Fruit fly (Drosophila melanogaster): ENCODE measurements around the gene scrt.

scrt gene

DNA sequence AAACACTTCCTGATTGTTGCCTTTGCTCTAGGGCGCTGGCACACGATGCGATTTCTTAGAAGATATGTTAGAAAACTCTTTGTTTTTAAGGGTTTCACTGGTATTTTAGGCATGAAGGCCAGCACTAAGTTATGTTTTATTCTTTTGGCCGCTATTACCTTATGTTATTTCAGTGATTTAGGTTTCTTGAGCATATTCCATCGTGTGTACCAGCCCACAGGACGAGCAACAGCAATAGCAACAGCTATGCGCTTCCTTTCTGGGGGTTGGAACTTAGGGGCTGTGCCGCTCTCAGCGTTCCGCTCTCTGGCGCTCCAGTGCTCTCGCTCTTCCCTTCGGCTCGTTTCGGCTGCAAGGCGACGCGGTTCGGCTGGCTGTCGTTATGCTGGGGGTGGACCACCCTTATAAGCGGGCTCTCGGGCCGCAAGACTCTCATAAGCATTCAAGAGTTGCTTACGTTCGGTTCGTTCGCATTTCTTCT is at the start of gene scrt:
Gene scrt, plus strand, starts transcription at position 431 of the 481 bp plus-strand sequence.
- no peak for TF ChIP-seq CG17801 (GFP tag; optimal IDR thresholded peaks at IDR 0.05; ENCODE audit: partially characterized antibody)

DNA sequence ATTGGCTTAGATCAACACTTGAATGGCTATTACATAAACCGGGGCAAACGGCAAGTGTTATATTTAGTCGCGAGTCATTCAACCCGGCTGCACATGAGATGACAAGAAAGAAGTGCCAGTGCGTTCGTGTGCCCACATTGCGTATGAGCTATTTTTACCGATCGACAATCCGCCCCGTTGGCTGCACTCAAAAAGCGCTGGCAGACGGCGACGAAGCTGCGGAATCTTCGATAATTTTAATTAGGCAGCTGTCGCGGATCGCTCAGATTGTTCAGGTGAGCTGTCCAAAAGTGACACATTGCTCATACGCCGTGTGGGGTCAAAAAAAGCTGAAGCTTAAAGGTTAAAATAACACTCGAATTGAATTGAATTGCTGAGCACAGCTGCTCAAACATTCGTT is 49.6 kb upstream of the scrt start:
- no peak for TF ChIP-seq CG17801 (GFP tag; optimal IDR thresholded peaks at IDR 0.05; ENCODE audit: partially characterized antibody)

DNA sequence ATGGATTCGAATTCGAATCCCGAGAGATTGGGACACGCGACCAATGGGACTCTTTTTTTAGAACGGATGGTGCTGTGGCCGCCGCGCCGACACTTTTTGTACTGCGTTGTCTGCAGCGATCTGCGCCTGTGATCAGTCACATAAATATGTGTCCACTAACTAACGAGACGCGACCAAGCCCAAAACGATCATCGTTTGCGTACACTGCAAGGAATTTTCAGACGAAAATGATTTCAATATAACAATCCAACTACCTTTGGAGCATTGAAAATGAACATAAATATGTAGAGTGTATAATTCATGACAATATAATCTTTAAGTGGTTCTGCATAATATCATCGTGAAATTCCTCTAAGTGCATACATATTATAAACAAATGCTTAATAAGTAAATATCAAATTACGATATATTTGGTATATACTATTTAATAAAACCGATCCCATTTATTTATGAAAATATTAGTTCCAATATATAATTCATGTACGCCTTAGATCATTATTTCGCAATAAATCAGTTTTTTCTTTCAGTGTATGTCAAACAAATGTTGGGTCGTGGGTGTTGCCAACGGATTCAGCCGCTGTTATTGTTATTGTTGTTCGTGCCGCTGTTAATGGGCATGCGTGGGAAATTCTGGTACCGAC is 48.0 kb upstream of the scrt start, which contains the start of gene Eip63F-1:
Gene Eip63F-1, minus strand, starts transcription at position 51 of the 641 bp plus-strand sequence.
- no peak for TF ChIP-seq CG17801 (GFP tag; optimal IDR thresholded peaks at IDR 0.05; ENCODE audit: partially characterized antibody)

DNA sequence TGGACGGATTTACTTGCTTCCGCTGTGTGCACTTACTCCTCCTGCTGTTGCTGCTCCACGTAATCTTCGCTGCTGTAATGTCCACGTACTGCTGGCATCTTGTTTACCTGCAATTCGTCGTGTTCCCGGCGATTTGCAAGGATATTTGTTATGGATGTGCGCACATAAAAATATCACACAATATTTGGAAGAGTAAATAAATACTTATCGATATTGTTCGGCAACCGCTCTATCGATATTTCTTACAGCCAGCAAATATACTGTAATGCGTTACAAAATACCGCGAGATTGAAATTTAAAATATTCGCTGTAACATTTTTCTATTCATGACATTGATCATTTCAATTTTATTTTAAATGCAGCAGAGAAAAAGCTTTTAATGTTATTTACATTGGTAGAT is 45.9 kb upstream of the scrt start, which contains the start of gene CG10866:
Gene CG10866, minus strand, starts transcription at position 187 of the 400 bp plus-strand sequence.
- TF ChIP-seq CG17801 (GFP tag; optimal IDR thresholded peaks at IDR 0.05; ENCODE audit: partially characterized antibody) = peak; percentile 7

DNA sequence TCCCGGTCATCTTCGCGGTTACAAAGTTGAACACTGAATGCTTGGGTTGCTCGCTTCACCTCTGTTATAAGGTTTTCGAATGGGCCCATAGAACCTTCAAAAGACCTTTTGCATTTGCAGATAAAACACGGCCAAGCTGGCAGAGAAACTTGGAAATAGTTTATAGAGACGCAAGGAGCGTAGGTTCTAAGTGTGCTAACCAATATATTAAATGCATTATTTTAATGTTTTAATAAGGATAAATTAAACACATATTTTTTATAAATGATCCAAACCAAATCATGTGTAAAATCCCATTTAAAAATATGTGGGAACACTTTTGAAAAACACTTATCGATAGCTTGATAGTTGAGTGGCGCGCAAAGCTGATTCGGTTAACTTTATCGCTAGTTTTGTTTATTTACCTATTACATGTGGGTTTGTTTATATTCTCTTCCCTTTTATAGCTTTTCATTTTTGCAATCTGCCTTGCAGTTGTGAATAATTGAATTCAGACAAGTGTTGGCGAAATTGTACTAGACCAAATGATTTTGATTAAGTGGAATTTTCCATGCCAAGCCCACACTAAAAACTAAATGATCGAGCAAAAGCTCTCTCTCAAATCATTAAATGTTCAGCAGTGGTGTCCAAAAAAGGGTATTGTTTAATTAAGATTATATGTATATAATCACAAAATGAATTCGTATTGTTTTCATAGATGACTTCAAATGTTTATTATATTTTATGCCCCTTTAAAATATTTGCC is 43.4 kb upstream of the scrt start, which contains the start of gene CG12766:
Gene CG12766, minus strand, starts transcription at position 51 of the 745 bp plus-strand sequence.
- TF ChIP-seq CG17801 (GFP tag; optimal IDR thresholded peaks at IDR 0.05; ENCODE audit: partially characterized antibody) = peak; percentile 46

DNA sequence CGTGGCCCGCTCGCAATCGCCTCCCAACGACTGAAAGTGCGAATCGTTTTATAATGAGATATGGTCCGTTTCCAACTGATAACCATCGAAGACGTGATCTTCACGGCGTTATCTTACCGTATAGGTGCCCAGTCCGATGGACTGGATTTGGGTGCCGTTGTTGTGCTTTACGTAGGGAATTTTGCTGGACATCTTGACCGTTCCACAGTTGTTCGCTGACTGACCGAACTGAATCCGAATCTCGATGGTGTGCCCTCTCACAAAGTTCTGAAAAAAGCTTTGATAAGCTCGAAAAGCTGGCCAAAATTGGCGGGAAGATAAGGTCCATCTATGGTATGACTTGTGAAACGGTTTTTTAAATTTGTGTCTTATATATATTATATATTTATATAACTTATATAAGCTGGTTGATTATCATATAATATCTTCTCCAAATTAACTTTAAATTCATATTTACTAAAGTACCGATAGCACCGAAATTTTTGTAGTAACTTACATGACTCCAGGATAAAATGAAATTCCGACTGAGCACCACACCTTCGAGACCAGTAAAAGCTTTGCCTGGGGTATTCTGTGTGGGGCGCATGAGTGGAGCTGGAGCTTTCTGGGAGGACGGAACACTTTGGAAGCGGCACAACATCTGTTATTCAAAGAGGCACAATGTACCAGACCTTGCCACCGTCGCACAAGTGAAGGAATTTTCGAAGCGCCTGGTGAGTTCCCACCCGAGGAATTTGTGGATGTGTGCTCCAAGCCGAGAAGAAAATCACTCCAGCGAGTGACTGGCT is 41.3 kb upstream of the scrt start, which contains the start of the genes CG10863 and CG14982:
Gene CG10863, minus strand, starts transcription at position 225 of the 788 bp plus-strand sequence.
Gene CG14982, plus strand, starts transcription at position 470 of the 788 bp plus-strand sequence.
- peak; percentile 56 for TF ChIP-seq CG17801 (GFP tag; optimal IDR thresholded peaks at IDR 0.05; ENCODE audit: partially characterized antibody)

DNA sequence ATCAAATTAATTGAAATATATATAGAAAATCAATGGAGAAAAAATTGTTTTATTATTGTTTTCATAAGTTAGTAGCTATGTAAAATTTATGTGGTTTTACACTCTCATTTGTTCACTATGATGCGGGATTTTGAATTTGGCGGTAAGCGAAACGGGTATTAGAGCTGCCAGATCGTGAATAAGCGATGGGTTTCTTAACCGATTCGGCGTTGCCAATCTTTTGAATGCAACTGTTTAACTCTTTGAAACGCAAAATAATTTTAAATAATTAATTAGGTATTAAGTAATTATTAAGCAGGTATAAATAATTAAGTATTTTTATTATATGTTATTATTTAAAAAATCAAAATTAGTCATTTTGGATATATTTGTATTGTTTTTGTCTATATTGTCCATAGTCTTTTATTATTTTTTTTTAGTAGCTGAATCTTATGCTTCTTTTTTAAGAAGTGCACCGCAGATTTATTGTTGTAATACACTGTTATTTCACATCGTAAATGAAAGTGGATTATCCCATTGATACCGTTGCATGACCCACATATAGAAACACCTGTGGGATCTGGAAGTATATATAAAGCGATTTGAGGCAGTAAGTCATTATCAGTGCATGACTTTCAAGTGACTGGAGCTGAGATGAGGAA is 36.3 kb upstream of the scrt start, which contains the start of gene CG10853:
Gene CG10853, plus strand, starts transcription at position 591 of the 641 bp plus-strand sequence.
- no peak for TF ChIP-seq CG17801 (GFP tag; optimal IDR thresholded peaks at IDR 0.05; ENCODE audit: partially characterized antibody)

DNA sequence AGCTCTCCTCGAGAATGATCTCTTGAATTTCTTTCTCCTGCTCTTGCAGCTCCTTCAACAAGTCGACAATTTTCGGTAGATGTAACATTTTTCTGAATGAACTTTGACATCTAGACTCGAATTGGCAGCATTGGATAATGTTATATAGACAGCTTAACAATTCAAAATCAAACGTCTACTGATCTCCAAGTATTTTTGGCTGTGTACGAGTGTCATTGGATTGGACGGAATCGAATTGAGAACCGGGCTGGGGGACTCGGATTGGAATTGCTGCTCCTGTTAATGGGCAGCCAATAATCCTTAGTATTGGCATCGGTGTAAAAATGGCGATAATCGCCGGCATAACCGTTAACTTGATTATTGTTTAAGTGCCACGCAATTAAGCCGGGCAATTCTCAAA is 34.5 kb upstream of the scrt start, which contains the start of gene CG14983:
Gene CG14983, minus strand, starts transcription at position 101 of the 400 bp plus-strand sequence.
- TF ChIP-seq CG17801 (GFP tag; optimal IDR thresholded peaks at IDR 0.05; ENCODE audit: partially characterized antibody) = no peak

DNA sequence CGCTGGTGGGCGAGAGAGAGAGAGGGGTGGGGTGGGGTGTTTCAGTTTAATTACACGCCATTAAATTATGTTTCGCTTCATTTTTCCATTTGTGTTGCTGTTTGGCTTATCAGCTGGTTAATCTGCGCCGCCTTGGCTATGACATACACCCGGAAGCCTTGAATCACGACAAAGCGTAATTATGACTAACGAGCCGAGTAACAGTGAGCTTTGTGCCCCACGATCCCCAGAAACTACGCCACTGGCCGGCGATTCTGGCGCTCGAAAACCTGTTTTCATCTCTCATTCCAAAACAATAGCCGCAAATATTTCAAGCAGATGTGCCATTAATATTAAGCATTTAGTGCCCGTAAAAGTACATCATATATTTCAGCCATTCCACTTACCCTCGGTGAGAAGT is 31.8 kb upstream of the scrt start:
- no peak for TF ChIP-seq CG17801 (GFP tag; optimal IDR thresholded peaks at IDR 0.05; ENCODE audit: partially characterized antibody)

DNA sequence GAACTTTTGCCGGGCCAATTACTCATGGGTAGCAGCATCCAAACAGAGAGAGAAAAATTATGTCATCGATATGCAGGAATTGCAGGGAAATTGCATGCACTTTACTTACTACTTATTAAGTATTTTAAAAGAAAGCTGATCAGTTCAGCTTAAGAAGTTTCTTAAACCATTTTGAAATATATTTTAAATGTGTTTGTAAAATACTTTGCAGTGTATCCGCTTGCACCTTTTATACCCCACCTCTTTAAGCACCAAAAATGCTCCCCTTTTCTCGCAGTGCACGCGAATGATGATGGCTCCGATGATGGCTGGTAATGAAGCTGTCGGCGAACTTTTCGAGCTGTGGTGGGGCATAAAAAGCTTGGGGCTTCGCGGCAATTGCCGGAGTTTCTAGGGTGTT is 31.2 kb upstream of the scrt start, which contains the start of gene CG14984:
Gene CG14984, minus strand, starts transcription at position 83 of the 400 bp plus-strand sequence.
- no peak for TF ChIP-seq CG17801 (GFP tag; optimal IDR thresholded peaks at IDR 0.05; ENCODE audit: partially characterized antibody)

DNA sequence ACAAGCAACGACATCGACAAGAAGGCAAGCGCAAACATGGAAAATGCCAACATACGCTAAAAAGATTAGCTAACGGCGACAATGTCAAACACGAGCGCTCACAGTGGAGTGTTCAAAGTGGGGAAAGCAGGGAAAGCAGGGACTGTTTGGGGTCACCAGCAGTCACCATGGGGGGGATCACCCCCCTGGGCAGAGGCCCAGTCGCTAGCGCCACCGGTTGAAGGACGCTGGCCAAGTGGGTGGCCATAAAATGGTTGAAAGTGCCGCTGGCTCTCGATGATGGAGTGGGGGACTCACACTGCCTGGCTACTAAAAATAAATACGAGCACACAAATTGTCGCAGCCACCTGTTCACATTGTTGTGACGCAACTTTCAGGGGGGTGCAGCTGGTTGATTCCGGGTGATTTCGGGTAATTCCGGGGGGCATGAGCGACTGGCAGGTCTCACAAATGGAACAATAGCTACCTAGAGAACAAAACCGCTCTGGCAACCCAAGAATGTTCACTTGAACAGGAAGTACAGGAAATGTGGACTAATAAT is 22.7 kb upstream of the scrt start:
- TF ChIP-seq CG17801 (GFP tag; optimal IDR thresholded peaks at IDR 0.05; ENCODE audit: partially characterized antibody) = no peak

DNA sequence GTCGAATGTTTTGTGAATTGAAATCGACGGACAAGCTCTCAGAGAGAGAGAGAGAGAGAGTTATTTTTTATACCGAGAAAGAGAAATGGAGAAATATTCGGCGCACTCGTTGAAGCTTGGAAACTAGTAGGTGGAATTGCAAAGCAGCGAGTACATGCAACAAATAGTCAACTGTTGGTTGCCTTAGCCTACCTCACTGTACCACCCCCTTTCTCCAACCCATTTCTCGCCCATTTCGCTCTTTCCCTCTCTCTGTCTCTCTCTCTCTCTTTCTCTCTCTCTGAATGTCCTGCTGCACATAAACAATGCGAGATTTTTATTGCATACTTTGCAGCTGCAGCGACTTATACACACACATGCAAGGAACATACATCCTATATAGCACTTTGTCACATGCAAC is 19.7 kb upstream of the scrt start:
- no peak for TF ChIP-seq CG17801 (GFP tag; optimal IDR thresholded peaks at IDR 0.05; ENCODE audit: partially characterized antibody)

DNA sequence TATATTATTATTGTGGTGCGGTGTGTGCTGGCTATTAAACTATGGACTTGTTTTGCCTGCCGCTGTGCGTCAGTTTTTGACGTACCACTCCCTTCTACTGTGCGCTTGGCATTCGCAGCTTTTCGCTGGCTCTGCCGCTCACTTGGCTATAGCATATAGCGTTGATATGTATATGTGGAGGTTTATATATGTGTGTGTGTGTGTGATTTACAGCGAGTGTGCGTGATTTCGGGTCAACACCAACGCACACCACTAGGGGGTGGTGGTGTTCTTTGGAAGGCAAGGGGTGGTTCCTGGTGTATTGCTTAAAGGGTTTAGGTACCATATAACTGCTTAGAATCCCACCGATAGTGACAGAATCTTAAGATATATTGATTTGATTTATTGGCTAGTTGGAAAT is 19.0 kb upstream of the scrt start, which contains the start of gene CG12605:
Gene CG12605, minus strand, starts transcription at position 101 of the 400 bp plus-strand sequence.
- TF ChIP-seq CG17801 (GFP tag; optimal IDR thresholded peaks at IDR 0.05; ENCODE audit: partially characterized antibody) = no peak

DNA sequence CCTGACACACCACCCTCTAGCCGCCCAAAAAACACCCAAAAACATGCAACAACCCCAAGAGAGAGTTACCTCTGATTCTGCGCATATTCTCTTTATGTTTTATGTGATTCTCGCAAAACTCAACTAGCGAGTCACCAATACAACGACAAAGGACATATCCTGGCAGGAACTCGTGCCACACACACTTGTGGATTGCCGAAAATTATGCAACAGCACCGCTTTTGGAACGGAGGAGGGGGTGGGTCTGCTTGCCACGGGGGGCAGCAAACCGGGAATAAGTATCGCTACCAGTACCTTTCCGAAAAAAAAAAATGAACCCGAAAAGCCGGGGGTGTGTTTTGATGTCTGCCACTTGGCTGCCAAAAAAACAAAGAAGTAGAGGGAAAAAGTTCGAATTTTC is 18.6 kb upstream of the scrt start:
- TF ChIP-seq CG17801 (GFP tag; optimal IDR thresholded peaks at IDR 0.05; ENCODE audit: partially characterized antibody) = no peak
